Fruit fly (Drosophila melanogaster) whole organism, adult: ENCODE data around the gene CG17193.

ENCODE experiments used
- CG33017 ChIP-seq: fragments of 200-800 bp; sonication (Bioruptor generic); optimal IDR thresholded peaks from 2 replicates; lab custom pipeline; 2018; ENCODE audit warnings: missing biosample characterization, mild to moderate bottlenecking, missing genetic modification characterization, moderate library complexity
- CG7045 ChIP-seq: fragments of 200-800 bp; sonication (Bioruptor generic); optimal IDR thresholded peaks from 2 replicates; lab custom pipeline; 2017; ENCODE audit warnings: missing biosample characterization, mild to moderate bottlenecking, missing genetic modification characterization
- CG7101 ChIP-seq: fragments of 200-800 bp; sonication (Bioruptor generic); optimal IDR thresholded peaks from 2 replicates; lab custom pipeline; 2018; ENCODE audit warnings: missing biosample characterization, mild to moderate bottlenecking, missing genetic modification characterization, moderate library complexity
- Crg-1 ChIP-seq: fragments of 200-800 bp; sonication (Bioruptor generic); optimal IDR thresholded peaks from 2 replicates; lab custom pipeline; 2016; ENCODE audit warnings: missing biosample characterization, missing genetic modification characterization
- Hr96 ChIP-seq: fragments of 200-800 bp; sonication (Bioruptor generic); optimal IDR thresholded peaks from 2 replicates; lab custom pipeline; 2016; ENCODE audit warnings: missing biosample characterization, missing genetic modification characterization
- bab1 ChIP-seq: fragments of 200-800 bp; sonication (Bioruptor generic); optimal IDR thresholded peaks from 3 replicates; lab custom pipeline; 2019; ENCODE audit warnings: missing biosample characterization, mild to moderate bottlenecking, missing genetic modification characterization, moderate library complexity
- cic ChIP-seq: fragments of 200-800 bp; sonication (Bioruptor generic); optimal IDR thresholded peaks from 2 replicates; lab custom pipeline; 2017; ENCODE audit warnings: missing biosample characterization, mild to moderate bottlenecking, missing genetic modification characterization, moderate library complexity
- pad ChIP-seq: fragments of 200-800 bp; sonication (Bioruptor generic); optimal IDR thresholded peaks from 3 replicates; lab custom pipeline; 2017; ENCODE audit warnings: missing biosample characterization, missing genetic modification characterization, mild to moderate bottlenecking, moderate library complexity, missing genetic modification reagents
- toe ChIP-seq: fragments of 200-800 bp; sonication (Bioruptor generic); optimal IDR thresholded peaks from 2 replicates; lab custom pipeline; 2016; ENCODE audit warnings: missing biosample characterization, missing genetic modification characterization

dm6 chr3R:20031764-20032079 is 24.2 kb downstream of the CG17193 start, which contains the start of gene idc:
- no peak for TF ChIP-seq toe (GFP tag; lab: Kevin White, UChicago)
- no peak for TF ChIP-seq CG7101 (tag; lab: Kevin White, UChicago)
- no peak for TF ChIP-seq cic
- no peak for TF ChIP-seq Crg-1 (GFP tag; lab: Kevin White, UChicago)
- no peak for TF ChIP-seq Hr96 (GFP tag; lab: Kevin White, UChicago)
- no peak for TF ChIP-seq pad
- no peak for TF ChIP-seq CG33017 (tag; lab: Kevin White, UChicago)
- TF ChIP-seq CG7045 (GFP tag; lab: Kevin White, UChicago), result no peak
- TF ChIP-seq bab1 (GFP tag; lab: Kevin White, UChicago), result no peak
